Worm (Caenorhabditis elegans) whole organism, L4 larva: ENCODE data around the gene snfc-5.

Source experiments
- ama-1 ChIP-seq: fragments of 150-350 bp; optimal IDR thresholded peaks from 2 replicates; lab custom pipeline; 2014; ENCODE audit warnings: inconsistent platforms, mixed read lengths
- egl-27 ChIP-seq: sonication (generic microtip); optimal IDR thresholded peaks from 3 replicates; lab custom pipeline; 2017; ENCODE audit warnings: missing biosample characterization, missing genetic modification reagents, missing genetic modification characterization
- lin-15B ChIP-seq: fragments of 150-350 bp; sonication (generic microtip); optimal IDR thresholded peaks from 3 replicates; lab custom pipeline; 2014; ENCODE audit warnings: missing biosample characterization, missing genetic modification characterization
- nhr-11 ChIP-seq: fragments of 150-350 bp; optimal IDR thresholded peaks from 2 replicates; lab custom pipeline; 2014; ENCODE audit warnings: missing biosample characterization, missing genetic modification characterization
- nhr-6 ChIP-seq: fragments of 150-350 bp; optimal IDR thresholded peaks from 2 replicates; lab custom pipeline; 2014; ENCODE audit warnings: missing biosample characterization, missing genetic modification characterization
- skn-1 ChIP-seq: fragments of 150-350 bp; optimal IDR thresholded peaks from 2 replicates; lab custom pipeline; 2014; ENCODE audit warnings: missing biosample characterization, missing genetic modification characterization
- unc-62 ChIP-seq, 3 experiments: fragments of 150-350 bp in 1 of 3; sonication (generic microtip); optimal IDR thresholded peaks in 2 of 3; peaks in 1 of 3; 1 replicate in 1 of 3; 2 replicates in 2 of 3; lab custom pipeline; 2014 to 2017; ENCODE audit warnings: missing biosample characterization in 3 of 3, missing genetic modification characterization in 3 of 3, missing genetic modification reagents in 3 of 3, missing genotype in 1 of 3
- zip-2 ChIP-seq: fragments of 150-350 bp; optimal IDR thresholded peaks from 2 replicates; lab custom pipeline; 2014; ENCODE audit warnings: missing biosample characterization, missing genetic modification characterization
- ztf-11 ChIP-seq: fragments of 150-350 bp; optimal IDR thresholded peaks from 2 replicates; lab custom pipeline; 2014; ENCODE audit warnings: missing biosample characterization, missing genetic modification characterization

- TF ChIP-seq skn-1 (tag; lab: Kevin White, UChicago) (no peak), lin-15B (tag; lab: Kevin White, UChicago) (no peak), egl-27 (tag; lab: Kevin White, UChicago) (no peak), nhr-6 (tag; lab: Kevin White, UChicago) (no peak), zip-2 (tag; lab: Kevin White, UChicago) (no peak), nhr-11 (no peak), unc-62 (GFP tag; optimal IDR thresholded peaks at IDR 0.05 in 1 of 2; lab: Kevin White, UChicago) (no peak), unc-62 (tag; optimal IDR thresholded peaks at IDR 0.05; lab: Kevin White, UChicago) (no peak), ama-1 (no peak), ztf-11 (tag; lab: Kevin White, UChicago) (no peak)
These were observed 47.1 kb upstream of the snfc-5 start for ce11 chrIII:4357438-4357837.
